Worm (Caenorhabditis elegans) whole organism, L4/young adult: ENCODE results near the gene K03H1.7.

Source experiments
- W03F9.2 ChIP-seq: fragments of 150-350 bp; optimal IDR thresholded peaks from 2 replicates; lab custom pipeline; 2014; ENCODE audit warnings: missing biosample characterization, missing genetic modification characterization
- dao-5 ChIP-seq: sonication (generic microtip); optimal IDR thresholded peaks from 2 replicates; lab custom pipeline; 2016; ENCODE audit warnings: missing genotype, missing genetic modification characterization, moderate library complexity, missing compliant biosample characterization
- him-1 ChIP-seq: sonication (generic microtip); optimal IDR thresholded peaks from 2 replicates; lab custom pipeline; 2016; ENCODE audit warnings: missing genotype, missing genetic modification reagents, missing genetic modification characterization, missing compliant biosample characterization

DNA sequence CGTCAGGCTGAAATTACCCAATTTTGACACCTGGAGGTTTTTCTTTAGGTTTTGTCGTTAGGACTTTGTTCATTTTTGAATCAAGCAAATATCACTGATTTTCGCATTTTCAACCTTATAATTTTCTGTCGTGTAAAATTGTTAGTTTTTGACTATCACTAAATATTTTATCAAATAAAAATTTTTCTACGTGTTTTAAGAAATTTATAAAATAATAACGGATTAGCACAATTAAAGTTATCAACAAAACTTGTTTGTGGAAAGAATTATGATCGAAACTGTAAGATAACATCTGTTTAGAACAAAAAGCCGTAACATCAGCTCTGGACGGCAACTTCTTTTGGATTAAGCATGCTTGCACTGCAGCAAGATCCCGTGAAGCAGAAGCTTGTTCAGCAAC lies 24.3 kb upstream of the K03H1.7 start, which contains the start of gene cbp-2:
- TF ChIP-seq him-1 (tag; lab: Kevin White, UChicago) (no peak), dao-5 (tag; lab: Kevin White, UChicago) (no peak), W03F9.2 (no peak)
